Fruit fly (Drosophila melanogaster): ENCODE data around the gene CG34124.

CG34124 gene

DNA sequence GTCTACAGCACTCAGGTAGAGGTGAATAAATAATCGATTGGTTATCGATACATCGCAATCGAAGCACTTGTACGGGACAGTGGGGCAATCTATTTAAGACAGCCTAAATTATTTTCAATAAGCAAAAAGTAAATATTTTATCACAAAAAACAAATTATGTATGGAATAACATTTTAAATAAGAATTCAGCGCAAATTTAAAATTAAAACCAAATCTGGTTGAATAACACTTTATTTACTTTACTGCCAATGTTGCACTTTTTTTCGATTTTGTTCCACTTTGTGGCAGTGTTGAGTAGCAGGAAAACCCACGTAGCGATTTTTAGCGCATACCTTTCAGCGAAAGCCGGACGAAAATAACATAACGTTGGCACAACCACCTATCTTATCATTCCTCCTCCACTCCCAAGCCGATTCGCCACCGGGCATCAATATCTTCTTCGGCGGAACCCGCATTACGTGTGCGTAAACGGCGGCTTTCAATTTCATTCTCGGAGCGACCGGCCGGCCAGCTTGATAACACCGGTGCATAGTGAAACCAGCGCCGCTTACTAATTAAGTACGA lies 18.9 kb downstream of the CG34124 start, which contains the start of the genes Gmd and CG3792 (continued):
- TF ChIP-seq CG30431 (GFP tag; optimal IDR thresholded peaks at IDR 0.05) (peak; percentile 90), CG10267 (tag; optimal IDR thresholded peaks at IDR 0.05) (peak; percentile 98), CG11560 (tag; IDR thresholded peaks at IDR 0.05) (peak; percentile 92), CG8089 (GFP tag; optimal IDR thresholded peaks at IDR 0.05) (peak; percentile 81), CG14014 (GFP tag; IDR thresholded peaks at IDR 0.05) (peak; percentile 95), fd102C (GFP tag; optimal IDR thresholded peaks at IDR 0.05) (peak; percentile 42), seq (GFP tag; IDR thresholded peaks at IDR 0.05) (peak; percentile 95), Spps (tag; optimal IDR thresholded peaks at IDR 0.05) (peak; percentile 93), CG12236 (GFP tag; optimal IDR thresholded peaks at IDR 0.05) (peak; percentile 82), CG13424 (tag; optimal IDR thresholded peaks at IDR 0.05) (peak; percentile 88), dati (GFP tag; IDR thresholded peaks at IDR 0.05) (peak; percentile 84), Dll (GFP tag; IDR thresholded peaks at IDR 0.05; ENCODE audit: partially characterized antibody) (peak; percentile 90), CG11398 (GFP tag; optimal IDR thresholded peaks at IDR 0.05) (peak; percentile 88), hkb (optimal IDR thresholded peaks at IDR 0.05) (peak; percentile 17), hkb (GFP tag; IDR thresholded peaks at IDR 0.05) (peak; percentile 96), exex (tag; optimal IDR thresholded peaks at IDR 0.05) (peak; percentile 72), rib (GFP tag; IDR thresholded peaks at IDR 0.05) (peak; percentile 96), Fer1 (GFP tag; optimal IDR thresholded peaks at IDR 0.05) (peak; percentile 96), vnd (GFP tag; IDR thresholded peaks at IDR 0.05; ENCODE audit: partially characterized antibody) (peak; percentile 88), Nf-YA (GFP tag; IDR thresholded peaks at IDR 0.05) (peak; percentile 86), h (optimal IDR thresholded peaks at IDR 0.05) (no peak), sd (tag; optimal IDR thresholded peaks at IDR 0.05) (peak; percentile 93), YL-1 (GFP tag; optimal IDR thresholded peaks at IDR 0.05) (peak; percentile 82), Scr (GFP tag; IDR thresholded peaks at IDR 0.05; ENCODE audit: partially characterized antibody) (peak; percentile 82), Fer2 (tag; optimal IDR thresholded peaks at IDR 0.05) (peak; percentile 92), CG14860 (GFP tag; IDR thresholded peaks at IDR 0.05; ENCODE audit: partially characterized antibody) (peak; percentile 92), CG30020 (tag; optimal IDR thresholded peaks at IDR 0.05) (peak; percentile 81), CG16815 (GFP tag; optimal IDR thresholded peaks at IDR 0.05) (peak; percentile 93), gce (GFP tag; IDR thresholded peaks at IDR 0.05) (peak; percentile 85; the same call in 2 of the 3 replicates), ems (GFP tag; optimal IDR thresholded peaks at IDR 0.05) (peak; percentile 91), ash1 (GFP tag; optimal IDR thresholded peaks at IDR 0.05) (peak; percentile 9), CG12942 (GFP tag; optimal IDR thresholded peaks at IDR 0.05) (peak; percentile 95), CG11085 (GFP tag; IDR thresholded peaks at IDR 0.05) (peak; percentile 94), slbo (GFP tag; IDR thresholded peaks at IDR 0.05) (peak; percentile 98), phol (tag; optimal IDR thresholded peaks at IDR 0.05) (peak; percentile 96), Lpt (GFP tag; optimal IDR thresholded peaks at IDR 0.05) (no peak), CG4820 (GFP tag; optimal IDR thresholded peaks at IDR 0.05) (peak; percentile 95), CG4707 (GFP tag; optimal IDR thresholded peaks at IDR 0.05) (peak; percentile 95), sqz (GFP tag; optimal IDR thresholded peaks at IDR 0.05) (peak; percentile 91), ab (GFP tag; optimal IDR thresholded peaks at IDR 0.05) (peak; percentile 84), Aef1 (GFP tag; IDR thresholded peaks at IDR 0.05) (peak; percentile 95), CG15269 (tag; optimal IDR thresholded peaks at IDR 0.05) (no peak), zfh2 (GFP tag; optimal IDR thresholded peaks at IDR 0.05) (peak; percentile 89), ATbp (GFP tag; optimal IDR thresholded peaks at IDR 0.05) (no peak), btn (GFP tag; optimal IDR thresholded peaks at IDR 0.05) (peak; percentile 68), chif (GFP tag; optimal IDR thresholded peaks at IDR 0.05) (peak; percentile 85 to 96), Hmx (GFP tag; optimal IDR thresholded peaks at IDR 0.05) (peak; percentile 92), abd-A (tag; optimal IDR thresholded peaks at IDR 0.05) (no peak), B-H1 (GFP tag; IDR thresholded peaks at IDR 0.05) (peak; percentile 95), tll (GFP tag; optimal IDR thresholded peaks at IDR 0.05) (peak; percentile 14 to 44), CG7987 (GFP tag; optimal IDR thresholded peaks at IDR 0.05) (peak; percentile 83)

Data from whole organism, embryonic.